Worm (Caenorhabditis elegans) whole organism, late embryonic: ENCODE data around the gene H41C03.1.

Experiments used
- C38D4.7 ChIP-seq: fragments of 200-800 bp; sonication (Bioruptor generic); optimal IDR thresholded peaks from 2 replicates; lab custom pipeline; 2018; ENCODE audit warnings: mild to moderate bottlenecking, missing genetic modification characterization, moderate library complexity, missing compliant biosample characterization
- F13H6.1 ChIP-seq: sonication (generic microtip); optimal IDR thresholded peaks from 2 replicates; lab custom pipeline; 2016; ENCODE audit warnings: missing genetic modification characterization, missing compliant biosample characterization
- K02D7.2 ChIP-seq: sonication (generic microtip); optimal IDR thresholded peaks from 2 replicates; lab custom pipeline; 2017; ENCODE audit warnings: mild to moderate bottlenecking, missing genetic modification characterization, missing compliant biosample characterization
- K09A11.1 ChIP-seq: sonication (generic microtip); optimal IDR thresholded peaks from 2 replicates; lab custom pipeline; 2017; ENCODE audit warnings: antibody characterized with exemption, mild to moderate bottlenecking, missing genetic modification characterization, missing compliant biosample characterization; ENCODE audit not compliant: insufficient read depth
- T23F11.4 ChIP-seq: fragments of 200-800 bp; sonication (Bioruptor generic); optimal IDR thresholded peaks from 2 replicates; lab custom pipeline; 2018; ENCODE audit warnings: mild to moderate bottlenecking, missing genetic modification characterization, missing compliant biosample characterization
- Y22D7AL.16 ChIP-seq: sonication (generic microtip); optimal IDR thresholded peaks from 2 replicates; lab custom pipeline; 2016; ENCODE audit warnings: missing genetic modification characterization, missing compliant biosample characterization
- ahr-1 ChIP-seq: sonication (generic microtip); optimal IDR thresholded peaks from 2 replicates; lab custom pipeline; 2016; ENCODE audit warnings: missing genetic modification characterization, missing compliant biosample characterization
- ama-1 ChIP-seq: fragments of 150-350 bp; optimal IDR thresholded peaks from 2 replicates; lab custom pipeline; 2014
- ceh-14 ChIP-seq: sonication (generic microtip); optimal IDR thresholded peaks from 2 replicates; lab custom pipeline; 2016; ENCODE audit warnings: missing genotype, missing genetic modification characterization, missing compliant biosample characterization
- ceh-18 ChIP-seq: sonication (generic microtip); optimal IDR thresholded peaks from 2 replicates; lab custom pipeline; 2016; ENCODE audit warnings: missing genetic modification characterization, missing compliant biosample characterization
- ceh-19 ChIP-seq: fragments of 200-800 bp; sonication (Bioruptor generic); optimal IDR thresholded peaks from 2 replicates; lab custom pipeline; 2018; ENCODE audit warnings: mild to moderate bottlenecking, missing genetic modification characterization, missing compliant biosample characterization
- ceh-2 ChIP-seq: sonication (generic microtip); optimal IDR thresholded peaks from 2 replicates; lab custom pipeline; 2016; ENCODE audit warnings: missing genotype, missing genetic modification characterization, missing compliant biosample characterization
- ceh-22 ChIP-seq: sonication (generic microtip); optimal IDR thresholded peaks from 2 replicates; lab custom pipeline; 2017; ENCODE audit warnings: missing biosample characterization, missing genetic modification characterization
- ceh-24 ChIP-seq: sonication (generic microtip); optimal IDR thresholded peaks from 2 replicates; lab custom pipeline; 2016; ENCODE audit warnings: mild to moderate bottlenecking, missing genetic modification characterization, missing compliant biosample characterization
- ceh-30 ChIP-seq: fragments of 150-350 bp; optimal IDR thresholded peaks from 2 replicates; lab custom pipeline; 2014; ENCODE audit warnings: missing biosample characterization, missing genetic modification characterization
- ceh-31 ChIP-seq: sonication (generic microtip); optimal IDR thresholded peaks from 2 replicates; lab custom pipeline; 2016; ENCODE audit warnings: missing genetic modification characterization, missing compliant biosample characterization
- ceh-45 ChIP-seq: fragments of 200-800 bp; sonication (Bioruptor generic); IDR thresholded peaks from 2 replicates; pipeline ENCODE4 v1.3.6; 2022; ENCODE audit warnings: missing genetic modification reagents, missing genetic modification characterization, missing compliant biosample characterization
- ceh-48 ChIP-seq: sonication (generic microtip); optimal IDR thresholded peaks from 2 replicates; lab custom pipeline; 2016; ENCODE audit warnings: missing genetic modification characterization, inconsistent platforms, missing compliant biosample characterization
- ceh-6 ChIP-seq: fragments of 200-800 bp; sonication (Bioruptor generic); optimal IDR thresholded peaks from 2 replicates; lab custom pipeline; 2018; ENCODE audit warnings: mild to moderate bottlenecking, missing genetic modification characterization, missing compliant biosample characterization
- che-1 ChIP-seq: sonication (generic microtip); optimal IDR thresholded peaks from 2 replicates; lab custom pipeline; 2016; ENCODE audit warnings: mild to moderate bottlenecking, missing genetic modification characterization, missing compliant biosample characterization
- dve-1 ChIP-seq: sonication (generic microtip); optimal IDR thresholded peaks from 2 replicates; lab custom pipeline; 2017; ENCODE audit warnings: antibody characterized with exemption, mild to moderate bottlenecking, missing genetic modification characterization, missing compliant biosample characterization
- ets-4 ChIP-seq: sonication (generic microtip); optimal IDR thresholded peaks from 2 replicates; lab custom pipeline; 2016; ENCODE audit warnings: missing genetic modification characterization, missing compliant biosample characterization
- fax-1 ChIP-seq: sonication (generic microtip); optimal IDR thresholded peaks from 2 replicates; lab custom pipeline; 2016; ENCODE audit warnings: missing genotype, missing genetic modification characterization, missing compliant biosample characterization
- fkh-10 ChIP-seq: fragments of 150-350 bp; optimal IDR thresholded peaks from 2 replicates; lab custom pipeline; 2014; ENCODE audit warnings: missing biosample characterization, missing genetic modification reagents, missing genetic modification characterization
- fkh-6 ChIP-seq: sonication (generic microtip); optimal IDR thresholded peaks from 2 replicates; lab custom pipeline; 2016; ENCODE audit warnings: missing genetic modification characterization, missing compliant biosample characterization
- gmeb-2 ChIP-seq: sonication (generic microtip); optimal IDR thresholded peaks from 2 replicates; lab custom pipeline; 2016; ENCODE audit warnings: missing genetic modification characterization, inconsistent platforms, missing compliant biosample characterization
- hlh-13 ChIP-seq: fragments of 200-800 bp; sonication (Bioruptor generic); optimal IDR thresholded peaks from 2 replicates; lab custom pipeline; 2018; ENCODE audit warnings: mild to moderate bottlenecking, missing genetic modification characterization, missing compliant biosample characterization
- hlh-8 ChIP-seq: sonication (generic microtip); optimal IDR thresholded peaks from 2 replicates; lab custom pipeline; 2016; ENCODE audit warnings: missing genotype, missing genetic modification characterization, missing compliant biosample characterization
- lim-6 ChIP-seq: sonication (generic microtip); optimal IDR thresholded peaks from 2 replicates; lab custom pipeline; 2016; ENCODE audit warnings: missing genetic modification characterization, missing compliant biosample characterization
- lin-11 ChIP-seq: fragments of 200-800 bp; sonication (Bioruptor generic); optimal IDR thresholded peaks from 2 replicates; lab custom pipeline; 2018; ENCODE audit warnings: mild to moderate bottlenecking, missing genetic modification characterization, missing compliant biosample characterization
- madf-2 ChIP-seq: sonication (generic microtip); optimal IDR thresholded peaks from 2 replicates; lab custom pipeline; 2017; ENCODE audit warnings: missing genetic modification characterization, missing compliant biosample characterization
- nhr-232 ChIP-seq: sonication (generic microtip); optimal IDR thresholded peaks from 2 replicates; lab custom pipeline; 2016; ENCODE audit warnings: missing genetic modification characterization, missing compliant biosample characterization
- npax-4 ChIP-seq: sonication (generic microtip); optimal IDR thresholded peaks from 2 replicates; lab custom pipeline; 2016; ENCODE audit warnings: missing genetic modification characterization, missing compliant biosample characterization
- odd-2 ChIP-seq: sonication (generic microtip); optimal IDR thresholded peaks from 2 replicates; lab custom pipeline; 2017; ENCODE audit warnings: antibody characterized with exemption, mild to moderate bottlenecking, missing genetic modification characterization, missing compliant biosample characterization
- pag-3 ChIP-seq: sonication (generic microtip); optimal IDR thresholded peaks from 2 replicates; lab custom pipeline; 2016; ENCODE audit warnings: missing compliant biosample characterization, missing genetic modification characterization, borderline replicate concordance
- pha-4 ChIP-seq: fragments of 150-350 bp; optimal IDR thresholded peaks from 2 replicates; lab custom pipeline; 2018; ENCODE audit warnings: missing biosample characterization, missing genetic modification reagents, missing genetic modification characterization
- pqm-1 ChIP-seq: sonication (generic microtip); optimal IDR thresholded peaks from 2 replicates; lab custom pipeline; 2016; ENCODE audit warnings: missing genetic modification characterization, missing compliant biosample characterization
- sox-2 ChIP-seq: fragments of 200-800 bp; sonication (Bioruptor generic); IDR thresholded peaks from 2 replicates; pipeline ENCODE4 v1.3.6; 2022; ENCODE audit warnings: missing genetic modification reagents, missing genetic modification characterization, missing compliant biosample characterization
- tbx-2 ChIP-seq: sonication (generic microtip); optimal IDR thresholded peaks from 2 replicates; lab custom pipeline; 2016; ENCODE audit warnings: missing genetic modification characterization, missing compliant biosample characterization
- tbx-7 ChIP-seq: sonication (generic microtip); optimal IDR thresholded peaks from 2 replicates; lab custom pipeline; 2016; ENCODE audit warnings: missing genotype, missing genetic modification characterization, missing compliant biosample characterization
- ttx-3 ChIP-seq: sonication (generic microtip); optimal IDR thresholded peaks from 2 replicates; lab custom pipeline; 2016; ENCODE audit warnings: missing genetic modification reagents, missing genetic modification characterization, missing compliant biosample characterization
- unc-3 ChIP-seq, 2 experiments: fragments of 200-800 bp in 1 of 2; sonication (Bioruptor generic) in 1 of 2; sonication (generic microtip) in 1 of 2; conservative IDR thresholded peaks in 1 of 2; optimal IDR thresholded peaks in 1 of 2; 2 replicates each; pipeline versions ENCODE4 v1.3.6 to Lab custom; 2016 to 2022; ENCODE audit warnings: missing compliant biosample characterization in 2 of 2, missing genetic modification characterization in 2 of 2, missing genetic modification reagents in 1 of 2
- unc-55 ChIP-seq: sonication (generic microtip); optimal IDR thresholded peaks from 2 replicates; lab custom pipeline; 2017; ENCODE audit warnings: missing biosample characterization, missing genetic modification reagents, missing genetic modification characterization
- ztf-16 ChIP-seq: sonication (generic microtip); optimal IDR thresholded peaks from 2 replicates; lab custom pipeline; 2017; ENCODE audit warnings: missing genetic modification characterization, missing compliant biosample characterization

The H41C03.1 gene

ce11 chrII:5836153-5836719 is 18.0 kb upstream of the H41C03.1 start, which contains the start of gene fzo-1 (continued):
- TF ChIP-seq gmeb-2 (tag; lab: Kevin White, UChicago) (peak; percentile 42), pqm-1 (peak; percentile 74), fkh-10 (GFP tag; lab: Kevin White, UChicago) (no peak), ceh-48 (tag; lab: Kevin White, UChicago) (peak; percentile 23), ceh-30 (tag; lab: Kevin White, UChicago) (no peak), lim-6 (tag; lab: Kevin White, UChicago) (peak; percentile 86), lin-11 (tag; lab: Kevin White, UChicago) (no peak), ceh-22 (tag; lab: Kevin White, UChicago) (no peak), ceh-6 (GFP tag; lab: Kevin White, UChicago) (no peak), pha-4 (no peak), K09A11.1 (tag; lab: Kevin White, UChicago) (no peak), che-1 (tag; lab: Kevin White, UChicago) (no peak), ztf-16 (tag; lab: Kevin White, UChicago) (peak; percentile 68), pag-3 (peak; percentile 75), unc-55 (GFP tag; lab: Kevin White, UChicago) (no peak), ceh-31 (peak; percentile 99), npax-4 (tag; lab: Kevin White, UChicago) (peak; percentile 16), unc-3 (GFP tag; conservative IDR thresholded peaks at IDR 0.05; lab: Robert Waterston, UW) (no peak), unc-3 (tag; optimal IDR thresholded peaks at IDR 0.05; lab: Kevin White, UChicago) (peak; percentile 74), tbx-2 (peak; percentile 95), ceh-19 (GFP tag; lab: Kevin White, UChicago) (peak; percentile 39), fax-1 (tag; lab: Kevin White, UChicago) (peak; percentile 90), T23F11.4 (no peak), C38D4.7 (no peak), ceh-45 (GFP tag; lab: Robert Waterston, UW) (no peak), Y22D7AL.16 (tag; lab: Kevin White, UChicago) (no peak), hlh-8 (peak; percentile 92), ahr-1 (peak; percentile 81), K02D7.2 (tag; lab: Kevin White, UChicago) (no peak), dve-1 (no peak), F13H6.1 (peak; percentile 80), odd-2 (tag; lab: Kevin White, UChicago) (no peak), ceh-2 (peak; percentile 97), fkh-6 (tag; lab: Kevin White, UChicago) (peak; percentile 60), sox-2 (no peak), ama-1 (lab: Kevin White, UChicago) (no peak), ceh-18 (peak; percentile 28), ceh-24 (tag; lab: Kevin White, UChicago) (peak; percentile 35), ttx-3 (tag; lab: Kevin White, UChicago) (no peak), nhr-232 (tag; lab: Kevin White, UChicago) (no peak), ceh-14 (tag; lab: Kevin White, UChicago) (peak; percentile 88), ets-4 (tag; lab: Kevin White, UChicago) (peak; percentile 92), hlh-13 (GFP tag; lab: Kevin White, UChicago) (no peak), tbx-7 (tag; lab: Kevin White, UChicago) (peak; percentile 97), madf-2 (tag; lab: Kevin White, UChicago) (no peak)
